Fruit fly (Drosophila melanogaster): ENCODE data around the gene cutlet.

Gene cutlet

DNA sequence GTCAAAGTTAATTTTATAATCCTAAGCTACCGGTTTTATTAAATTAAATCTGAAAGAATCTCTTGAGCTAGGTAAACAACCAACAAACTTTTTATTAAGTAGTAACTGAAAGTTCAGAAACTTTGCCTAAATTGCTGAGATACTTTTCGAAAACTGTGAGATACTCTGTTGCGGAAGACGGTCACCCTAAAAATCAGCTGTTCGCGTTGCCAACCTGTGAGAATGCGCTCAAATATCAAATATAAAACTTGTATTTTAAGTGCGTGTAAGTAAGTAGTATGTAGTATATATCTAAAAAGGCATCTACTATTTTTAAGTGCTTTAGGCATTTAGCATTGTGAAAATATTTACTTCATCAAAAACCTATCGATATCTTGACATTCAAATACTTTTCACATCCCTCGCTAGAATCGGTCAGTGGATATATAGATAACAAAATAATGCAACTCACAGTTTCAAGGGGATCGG lies 1.4 kb upstream of the cutlet start, which contains the start of the genes CG31955 and CG2818 (continued):
- TF ChIP-seq CG11398 (GFP tag; optimal IDR thresholded peaks at IDR 0.05) = no peak
- peak; percentile 59 for TF ChIP-seq Dp (GFP tag; optimal IDR thresholded peaks at IDR 0.05)
- TF ChIP-seq usp (GFP tag; optimal IDR thresholded peaks at IDR 0.05) = no peak
- TF ChIP-seq Pdp1 (GFP tag; optimal IDR thresholded peaks at IDR 0.05) = no peak
- TF ChIP-seq tin (GFP tag; optimal IDR thresholded peaks at IDR 0.05) = no peak
- no peak for TF ChIP-seq gsb-n (tag; optimal IDR thresholded peaks at IDR 0.05)
- no peak for TF ChIP-seq ems (GFP tag; optimal IDR thresholded peaks at IDR 0.05)
- no peak for TF ChIP-seq ab (GFP tag; optimal IDR thresholded peaks at IDR 0.05)
- TF ChIP-seq bsh (GFP tag; optimal IDR thresholded peaks at IDR 0.05) = peak in 1 of 2 experiments; percentile 19
- TF ChIP-seq chm (GFP tag; IDR thresholded peaks at IDR 0.05) = no peak
- TF ChIP-seq dmrt11E (tag; optimal IDR thresholded peaks at IDR 0.05) = no peak
- TF ChIP-seq lola (GFP tag; optimal IDR thresholded peaks at IDR 0.05) = no peak
- TF ChIP-seq CG18619 (GFP tag; optimal IDR thresholded peaks at IDR 0.05) = no peak
- TF ChIP-seq pnt (GFP tag; optimal IDR thresholded peaks at IDR 0.05) = no peak
- TF ChIP-seq sug (tag; optimal IDR thresholded peaks at IDR 0.05) = peak; percentile 45
- TF ChIP-seq Opbp (GFP tag; IDR thresholded peaks at IDR 0.05; ENCODE audit: partially characterized antibody) = peak; percentile 64; the same call in 1 of the 3 replicates
- TF ChIP-seq CG17186 (GFP tag; optimal IDR thresholded peaks at IDR 0.05) = peak; percentile 82
- TF ChIP-seq CG11696 (GFP tag; IDR thresholded peaks at IDR 0.05) = no peak
- TF ChIP-seq CG8281 (tag; optimal IDR thresholded peaks at IDR 0.05) = no peak
- TF ChIP-seq CG30403 (GFP tag; optimal IDR thresholded peaks at IDR 0.05) = no peak
- no peak for TF ChIP-seq CG14667 (GFP tag; IDR thresholded peaks at IDR 0.05)
- TF ChIP-seq CG12744 (GFP tag; optimal IDR thresholded peaks at IDR 0.05) = no peak
- TF ChIP-seq dimm (GFP tag; IDR thresholded peaks at IDR 0.05) = no peak
- TF ChIP-seq C15 (GFP tag; IDR thresholded peaks at IDR 0.05) = no peak
- no peak for TF ChIP-seq CG7786 (GFP tag; optimal IDR thresholded peaks at IDR 0.05)
- TF ChIP-seq bbx (GFP tag; IDR thresholded peaks at IDR 0.05; ENCODE audit: partially characterized antibody) = peak; percentile 38; the same call in 1 of the 2 replicates
- TF ChIP-seq Hmx (GFP tag; optimal IDR thresholded peaks at IDR 0.05) = no peak
- no peak for TF ChIP-seq CG13296 (GFP tag; optimal IDR thresholded peaks at IDR 0.05)
- TF ChIP-seq CG15479 (GFP tag; optimal IDR thresholded peaks at IDR 0.05) = no peak
- no peak for TF ChIP-seq HHEX (GFP tag; optimal IDR thresholded peaks at IDR 0.05)
- no peak for TF ChIP-seq CG30431 (GFP tag; optimal IDR thresholded peaks at IDR 0.05)
- TF ChIP-seq slbo (GFP tag; IDR thresholded peaks at IDR 0.05) = no peak
- TF ChIP-seq CG8944 (GFP tag; optimal IDR thresholded peaks at IDR 0.05) = no peak
- no peak for TF ChIP-seq emc (GFP tag; optimal IDR thresholded peaks at IDR 0.05)
- TF ChIP-seq BtbVII (GFP tag; optimal IDR thresholded peaks at IDR 0.05) = no peak
- TF ChIP-seq Lim3 (GFP tag; IDR thresholded peaks at IDR 0.05) = no peak
- no peak for TF ChIP-seq CG3065 (GFP tag; optimal IDR thresholded peaks at IDR 0.05)
- TF ChIP-seq dati (GFP tag; IDR thresholded peaks at IDR 0.05) = no peak
- TF ChIP-seq CG14860 (GFP tag; IDR thresholded peaks at IDR 0.05; ENCODE audit: partially characterized antibody) = peak; percentile 21; the same call in 1 of the 3 replicates
- no peak for TF ChIP-seq pan (optimal IDR thresholded peaks at IDR 0.05)
- no peak for TF ChIP-seq pan (GFP tag; optimal IDR thresholded peaks at IDR 0.05 in 1 of 2, IDR thresholded peaks at IDR 0.05 in 1 of 2)
- TF ChIP-seq CG12391 (tag; optimal IDR thresholded peaks at IDR 0.05) = peak; percentile 18
- no peak for TF ChIP-seq CkIIα-i1 (GFP tag; IDR thresholded peaks at IDR 0.05)
- no peak for TF ChIP-seq fd64A (GFP tag; optimal IDR thresholded peaks at IDR 0.05)
- no peak for TF ChIP-seq h (optimal IDR thresholded peaks at IDR 0.05)
- TF ChIP-seq Lpt (GFP tag; optimal IDR thresholded peaks at IDR 0.05) = no peak
- no peak for TF ChIP-seq ham (GFP tag; IDR thresholded peaks at IDR 0.05)
- TF ChIP-seq HLHmδ (GFP tag; optimal IDR thresholded peaks at IDR 0.05) = no peak
- no peak for TF ChIP-seq CG8478 (optimal IDR thresholded peaks at IDR 0.05)
- TF ChIP-seq lab (GFP tag; optimal IDR thresholded peaks at IDR 0.05) = peak; percentile 23
- TF ChIP-seq Atf6 (GFP tag; IDR thresholded peaks at IDR 0.05) = no peak
- peak; percentile 38 for TF ChIP-seq CG14710 (tag; optimal IDR thresholded peaks at IDR 0.05)

Data from whole organism, embryonic.